Fruit fly (Drosophila melanogaster) whole organism, wandering third instar larva: ENCODE results near the gene Dnz1.

Experiments used
- Abd-B ChIP-seq: fragments of >200 bp; optimal IDR thresholded peaks from 2 replicates; lab custom pipeline; 2017; ENCODE audit warnings: missing biosample characterization, missing genetic modification characterization
- CG32264 ChIP-seq: fragments of 200-800 bp; sonication (Bioruptor generic); optimal IDR thresholded peaks from 2 replicates; lab custom pipeline; 2016; ENCODE audit warnings: missing biosample characterization, missing genetic modification characterization
- CG9705 ChIP-seq: fragments of 200-800 bp; sonication (Bioruptor generic); optimal IDR thresholded peaks from 2 replicates; lab custom pipeline; 2018; ENCODE audit warnings: missing biosample characterization, mild to moderate bottlenecking, missing genetic modification characterization
- CrebA ChIP-seq: fragments of 200-800 bp; sonication (Bioruptor generic); optimal IDR thresholded peaks from 2 replicates; lab custom pipeline; 2016; ENCODE audit warnings: missing biosample characterization, mild to moderate bottlenecking, missing genetic modification characterization, borderline replicate concordance
- Dfd ChIP-seq: fragments of >200 bp; optimal IDR thresholded peaks from 2 replicates; lab custom pipeline; 2017; ENCODE audit warnings: missing biosample characterization, missing genetic modification characterization
- Dif ChIP-seq: fragments of 200-275, 200-300 bp; sonication (Bioruptor generic); optimal IDR thresholded peaks from 2 replicates; lab custom pipeline; 2018; ENCODE audit warnings: missing biosample characterization, missing genetic modification characterization; ENCODE audit not compliant: partially characterized antibody
- GATAd ChIP-seq: sonication (Bioruptor generic); optimal IDR thresholded peaks from 2 replicates; lab custom pipeline; 2016; ENCODE audit warnings: missing biosample characterization, missing genetic modification characterization
- HLH106 ChIP-seq: fragments of 200-800 bp; optimal IDR thresholded peaks from 3 replicates; lab custom pipeline; 2019; ENCODE audit warnings: missing biosample characterization, mild to moderate bottlenecking, missing genetic modification characterization, moderate library complexity
- Hnf4 ChIP-seq: fragments of 200-800 bp; sonication (Bioruptor generic); optimal IDR thresholded peaks from 2 replicates; lab custom pipeline; 2016; ENCODE audit warnings: missing biosample characterization, mild to moderate bottlenecking, missing genetic modification characterization
- Hr78 ChIP-seq: fragments of >200 bp; optimal IDR thresholded peaks from 2 replicates; lab custom pipeline; 2017; ENCODE audit warnings: missing biosample characterization, missing genetic modification characterization
- Hr83 ChIP-seq: fragments of 200-300 bp; sonication (Bioruptor generic); optimal IDR thresholded peaks from 2 replicates; lab custom pipeline; 2016; ENCODE audit warnings: missing biosample characterization, mild to moderate bottlenecking, missing genetic modification characterization, moderate library complexity; ENCODE audit not compliant: poor library complexity, severe bottlenecking
- Jra ChIP-seq: sonication (Bioruptor generic); optimal IDR thresholded peaks from 2 replicates; lab custom pipeline; 2016; ENCODE audit warnings: missing biosample characterization, missing genetic modification characterization
- Mio ChIP-seq: sonication (Bioruptor generic); optimal IDR thresholded peaks from 2 replicates; lab custom pipeline; 2016; ENCODE audit warnings: missing biosample characterization, missing genetic modification characterization
- Myc ChIP-seq: fragments of >200 bp; optimal IDR thresholded peaks from 2 replicates; lab custom pipeline; 2017
- OdsH ChIP-seq: fragments of 200-800 bp; sonication (Bioruptor generic); optimal IDR thresholded peaks from 2 replicates; lab custom pipeline; 2016; ENCODE audit warnings: missing biosample characterization, mild to moderate bottlenecking, missing genetic modification characterization
- Rel ChIP-seq, 2 experiments: fragments of 200-800 bp; sonication (Bioruptor generic) in 1 of 2; optimal IDR thresholded peaks; 2 replicates in 1 of 2; 3 replicates in 1 of 2; lab custom pipeline; 2016 to 2019; ENCODE audit warnings: mild to moderate bottlenecking in 2 of 2, missing biosample characterization in 2 of 2, missing genetic modification characterization in 2 of 2, moderate library complexity in 1 of 2
- Sp1 ChIP-seq: fragments of 200-800 bp; sonication (Bioruptor generic); optimal IDR thresholded peaks from 3 replicates; lab custom pipeline; 2019; ENCODE audit warnings: missing biosample characterization, mild to moderate bottlenecking, missing genetic modification characterization, moderate library complexity
- Vsx2 ChIP-seq: fragments of 200-300, 225-300 bp; sonication (Bioruptor generic); optimal IDR thresholded peaks from 2 replicates; lab custom pipeline; 2018; ENCODE audit warnings: missing biosample characterization, missing genetic modification characterization; ENCODE audit not compliant: partially characterized antibody
- br ChIP-seq: fragments of 200-800 bp; sonication (Bioruptor generic); optimal IDR thresholded peaks from 2 replicates; lab custom pipeline; 2016; ENCODE audit warnings: missing biosample characterization, missing genetic modification characterization
- brk ChIP-seq: fragments of 200-800 bp; sonication (Bioruptor generic); optimal IDR thresholded peaks from 2 replicates; lab custom pipeline; 2016; ENCODE audit warnings: missing biosample characterization, mild to moderate bottlenecking, missing genetic modification characterization
- dl ChIP-seq, 2 experiments: fragments of 175-275, 200-275 bp in 1 of 2; fragments of 200-275 bp in 1 of 2; sonication (Bioruptor generic); optimal IDR thresholded peaks; lab custom pipeline; 2018; ENCODE audit warnings: mild to moderate bottlenecking in 2 of 2, missing biosample characterization in 2 of 2, missing genetic modification characterization in 2 of 2, moderate library complexity in 2 of 2; ENCODE audit not compliant: partially characterized antibody in 2 of 2, insufficient read depth in 1 of 2
- dmrt93B ChIP-seq: fragments of 200-800 bp; sonication (Bioruptor generic); optimal IDR thresholded peaks from 2 replicates; lab custom pipeline; 2018; ENCODE audit warnings: missing biosample characterization, mild to moderate bottlenecking, missing genetic modification characterization
- dsf ChIP-seq: sonication (Bioruptor generic); optimal IDR thresholded peaks from 2 replicates; lab custom pipeline; 2016; ENCODE audit warnings: missing biosample characterization, missing genetic modification characterization, borderline replicate concordance
- ey ChIP-seq: fragments of 200-800 bp; sonication (Bioruptor generic); optimal IDR thresholded peaks from 2 replicates; lab custom pipeline; 2016; ENCODE audit warnings: missing biosample characterization, missing genetic modification characterization
- foxo ChIP-seq, 2 experiments: fragments of 200-800 bp; sonication (Bioruptor generic); optimal IDR thresholded peaks; 2 replicates in 1 of 2; 3 replicates in 1 of 2; lab custom pipeline; 2016 to 2017; ENCODE audit warnings: missing biosample characterization in 2 of 2, missing genetic modification characterization in 2 of 2
- fru ChIP-seq: fragments of 200-800 bp; sonication (Bioruptor generic); optimal IDR thresholded peaks from 3 replicates; lab custom pipeline; 2016; ENCODE audit warnings: missing biosample characterization, mild to moderate bottlenecking, missing genetic modification characterization
- h ChIP-seq: fragments of 200-800 bp; sonication (Bioruptor generic); optimal IDR thresholded peaks from 3 replicates; lab custom pipeline; 2016; ENCODE audit warnings: missing biosample characterization, mild to moderate bottlenecking, missing genetic modification characterization
- jim ChIP-seq: fragments of 175-275, 200-325 bp; sonication (Bioruptor generic); optimal IDR thresholded peaks from 2 replicates; lab custom pipeline; 2016; ENCODE audit warnings: missing biosample characterization, mild to moderate bottlenecking, missing genetic modification characterization
- lola ChIP-seq: fragments of >200 bp; optimal IDR thresholded peaks from 2 replicates; lab custom pipeline; 2017; ENCODE audit warnings: missing biosample characterization, missing genetic modification characterization
- psq ChIP-seq: fragments of 200-800 bp; sonication (Bioruptor generic); optimal IDR thresholded peaks from 3 replicates; lab custom pipeline; 2017; ENCODE audit warnings: missing biosample characterization, mild to moderate bottlenecking, missing genetic modification characterization, moderate library complexity
- rgr ChIP-seq: fragments of 200-800 bp; sonication (Bioruptor generic); optimal IDR thresholded peaks from 3 replicates; lab custom pipeline; 2016; ENCODE audit warnings: missing biosample characterization, mild to moderate bottlenecking, missing genetic modification characterization
- sage ChIP-seq: fragments of 200-800 bp; sonication (Bioruptor generic); optimal IDR thresholded peaks from 2 replicates; lab custom pipeline; 2016; ENCODE audit warnings: missing biosample characterization, mild to moderate bottlenecking, missing genetic modification characterization
- sv ChIP-seq: fragments of 200-800 bp; sonication (Bioruptor generic); optimal IDR thresholded peaks from 3 replicates; lab custom pipeline; 2016; ENCODE audit warnings: missing biosample characterization, missing genetic modification characterization
- usp ChIP-seq: fragments of >200 bp; optimal IDR thresholded peaks from 2 replicates; lab custom pipeline; 2017; ENCODE audit warnings: missing biosample characterization, missing genetic modification characterization
- woc ChIP-seq: sonication (Bioruptor generic); optimal IDR thresholded peaks from 2 replicates; lab custom pipeline; 2016; ENCODE audit warnings: missing biosample characterization, mild to moderate bottlenecking, missing genetic modification characterization

Gene Dnz1

dm6 chr2L:10888827-10889226 lies 32.4 kb upstream of the Dnz1 start, which contains the start of gene CG14071:
TSS of gene CG14071 (minus strand) at chr2L:10888927.
- TF ChIP-seq dsf (GFP tag; lab: Kevin White, UChicago), result no peak
- no peak for TF ChIP-seq jim
- no peak for TF ChIP-seq dl (GFP tag; optimal IDR thresholded peaks at IDR 0.05; lab: Kevin White, UChicago; ENCODE audit: insufficient read depth in 1 of 2, partially characterized antibody in 2 of 2)
- no peak for TF ChIP-seq br (GFP tag; lab: Kevin White, UChicago)
- TF ChIP-seq CG32264 (GFP tag; lab: Kevin White, UChicago), result no peak
- TF ChIP-seq fru (GFP tag; lab: Kevin White, UChicago), result no peak
- no peak for TF ChIP-seq foxo (GFP tag; optimal IDR thresholded peaks at IDR 0.05; lab: Kevin White, UChicago)
- no peak for TF ChIP-seq Abd-B (GFP tag; lab: Kevin White, UChicago)
- TF ChIP-seq Sp1, result no peak
- TF ChIP-seq sv, result no peak
- no peak for TF ChIP-seq usp (GFP tag; lab: Kevin White, UChicago)
- TF ChIP-seq, all 38 proteins: peak for 0

dm6 chr2L:10869867-10870266 lies 13.4 kb upstream of the Dnz1 start, which contains the start of gene CG12517:
TSS of gene CG12517 (plus strand) at chr2L:10870167.
- TF ChIP-seq dl (GFP tag; optimal IDR thresholded peaks at IDR 0.05; lab: Kevin White, UChicago; ENCODE audit: insufficient read depth in 1 of 2, partially characterized antibody in 2 of 2) (no peak), dsf (GFP tag; lab: Kevin White, UChicago) (no peak), Hr78 (GFP tag; lab: Kevin White, UChicago) (no peak), Hr83 (no peak), OdsH (no peak), sv (no peak), Rel (GFP tag; optimal IDR thresholded peaks at IDR 0.05; lab: Kevin White, UChicago) (no peak), Rel (tag; optimal IDR thresholded peaks at IDR 0.05; lab: Kevin White, UChicago) (no peak), h (GFP tag; lab: Kevin White, UChicago) (no peak)

- TF ChIP-seq usp (GFP tag; lab: Kevin White, UChicago) (no peak), CG32264 (GFP tag; lab: Kevin White, UChicago) (no peak), dl (GFP tag; optimal IDR thresholded peaks at IDR 0.05; lab: Kevin White, UChicago; ENCODE audit: insufficient read depth in 1 of 2, partially characterized antibody in 2 of 2) (no peak), Mio (GFP tag; lab: Kevin White, UChicago) (no peak), Dif (GFP tag; lab: Kevin White, UChicago) (no peak), Dfd (GFP tag; lab: Kevin White, UChicago) (no peak), CG9705 (GFP tag; lab: Kevin White, UChicago) (no peak), woc (GFP tag; lab: Kevin White, UChicago) (peak; percentile 26), Vsx2 (GFP tag; lab: Kevin White, UChicago) (no peak), CrebA (GFP tag; lab: Kevin White, UChicago) (no peak), foxo (GFP tag; optimal IDR thresholded peaks at IDR 0.05; lab: Kevin White, UChicago) (peak in 1 of 2 experiments; percentile 39), dsf (GFP tag; lab: Kevin White, UChicago) (no peak), jim (no peak), Abd-B (GFP tag; lab: Kevin White, UChicago) (no peak), HLH106 (peak; percentile 60), Sp1 (peak; percentile 57), Hnf4 (GFP tag; lab: Kevin White, UChicago) (no peak), fru (GFP tag; lab: Kevin White, UChicago) (no peak), psq (peak; percentile 36), dmrt93B (GFP tag; lab: Kevin White, UChicago) (no peak), GATAd (GFP tag; lab: Kevin White, UChicago) (no peak), brk (GFP tag; lab: Kevin White, UChicago) (no peak), OdsH (peak; percentile 1), sv (no peak), Jra (GFP tag; lab: Kevin White, UChicago) (no peak), Hr83 (no peak), ey (GFP tag; lab: Kevin White, UChicago) (no peak), h (GFP tag; lab: Kevin White, UChicago) (peak; percentile 19), Hr78 (GFP tag; lab: Kevin White, UChicago) (no peak), rgr (GFP tag; lab: Kevin White, UChicago) (peak; percentile 32), br (GFP tag; lab: Kevin White, UChicago) (no peak), lola (GFP tag; lab: Kevin White, UChicago) (no peak), Myc (lab: Kevin White, UChicago) (no peak), sage (GFP tag; lab: Kevin White, UChicago) (no peak), Rel (GFP tag; optimal IDR thresholded peaks at IDR 0.05; lab: Kevin White, UChicago) (no peak), Rel (tag; optimal IDR thresholded peaks at IDR 0.05; lab: Kevin White, UChicago) (peak; percentile 20)
These were observed 1.9 kb upstream of the Dnz1 start, which contains the start of the genes aurB and Stam for dm6 chr2L:10858064-10859047. TSS of gene aurB (minus strand) at chr2L:10858094. TSS of gene Stam (plus strand) at chr2L:10858536.
